Fruit fly (Drosophila melanogaster) whole organism, embryonic: Measurements from ENCODE around the gene Setx.

ENCODE experiments used
- Abd-B ChIP-seq: fragments of 200-800 bp; sonication (Bioruptor generic); optimal IDR thresholded peaks from 2 replicates; lab custom pipeline; 2018; ENCODE audit warnings: missing biosample characterization, mild to moderate bottlenecking, missing genetic modification characterization, moderate library complexity
- CG11247 ChIP-seq: fragments of 200-800 bp; sonication (Bioruptor generic); IDR thresholded peaks from 2 replicates; pipeline ENCODE4 v1.3.6; 2022; ENCODE audit warnings: missing biosample characterization, missing genetic modification characterization
- CG11398 ChIP-seq: fragments of 200-800 bp; sonication (Bioruptor generic); optimal IDR thresholded peaks from 2 replicates; lab custom pipeline; 2016; ENCODE audit warnings: missing biosample characterization, missing genetic modification characterization
- CG14710 ChIP-seq: fragments of 200-800 bp; sonication (Bioruptor generic); optimal IDR thresholded peaks from 3 replicates; lab custom pipeline; 2019; ENCODE audit warnings: missing biosample characterization, mild to moderate bottlenecking, missing genetic modification characterization, moderate library complexity
- CG14860 ChIP-seq: fragments of 200-800 bp; sonication (Bioruptor generic); IDR thresholded peaks from 3 replicates; pipeline ENCODE4 v1.3.6; 2022; ENCODE audit warnings: missing biosample characterization, missing genetic modification characterization; ENCODE audit not compliant: partially characterized antibody
- CG1647 ChIP-seq: fragments of 200-800 bp; sonication (Bioruptor generic); optimal IDR thresholded peaks from 3 replicates; lab custom pipeline; 2016; ENCODE audit warnings: missing biosample characterization, missing genetic modification characterization
- CG16813 ChIP-seq: fragments of 200-800 bp; sonication (Bioruptor generic); IDR thresholded peaks from 3 replicates; pipeline ENCODE4 v1.3.6; 2022; ENCODE audit warnings: missing biosample characterization, missing genetic modification characterization; ENCODE audit not compliant: partially characterized antibody
- CG17912 ChIP-seq: fragments of 200-800 bp; sonication (Bioruptor generic); optimal IDR thresholded peaks from 2 replicates; lab custom pipeline; 2018; ENCODE audit warnings: missing biosample characterization, mild to moderate bottlenecking, missing genetic modification characterization
- CG2678 ChIP-seq: fragments of 200-800 bp; sonication (Bioruptor generic); optimal IDR thresholded peaks from 3 replicates; lab custom pipeline; 2019; ENCODE audit warnings: missing biosample characterization, mild to moderate bottlenecking, missing genetic modification characterization, moderate library complexity
- CG4424 ChIP-seq: fragments of 200-800 bp; sonication (Bioruptor generic); optimal IDR thresholded peaks from 3 replicates; lab custom pipeline; 2016; ENCODE audit warnings: missing biosample characterization, missing genetic modification characterization
- CG7963 ChIP-seq: fragments of 200-800 bp; sonication (Bioruptor generic); IDR thresholded peaks from 3 replicates; pipeline ENCODE4 v1.3.6; 2022; ENCODE audit warnings: missing biosample characterization, missing genetic modification characterization; ENCODE audit not compliant: partially characterized antibody
- CG8765 ChIP-seq: fragments of 200-800 bp; sonication (Bioruptor generic); IDR thresholded peaks from 2 replicates; pipeline ENCODE4 v1.3.6; 2022; ENCODE audit warnings: missing biosample characterization, missing genetic modification characterization
- CG9797 ChIP-seq: fragments of 200-800 bp; sonication (Bioruptor generic); optimal IDR thresholded peaks from 3 replicates; lab custom pipeline; 2018; ENCODE audit warnings: missing biosample characterization, mild to moderate bottlenecking, missing genetic modification characterization
- D19A ChIP-seq: fragments of 200-800 bp; optimal IDR thresholded peaks from 3 replicates; lab custom pipeline; 2019; ENCODE audit warnings: missing biosample characterization, mild to moderate bottlenecking, missing genetic modification characterization, moderate library complexity
- Doc3 ChIP-seq: fragments of 200-800 bp; sonication (Bioruptor generic); IDR thresholded peaks from 3 replicates; pipeline ENCODE4 v1.3.6; 2022; ENCODE audit warnings: missing biosample characterization, missing genetic modification characterization; ENCODE audit not compliant: partially characterized antibody
- E2f2 ChIP-seq: fragments of 200-800 bp; sonication (Bioruptor generic); IDR thresholded peaks from 2 replicates; pipeline ENCODE4 v1.3.6; 2022; ENCODE audit warnings: missing biosample characterization, missing genetic modification characterization
- H15 ChIP-seq: fragments of 200-800 bp; sonication (Bioruptor generic); IDR thresholded peaks from 3 replicates; pipeline ENCODE4 v1.3.6; 2022; ENCODE audit warnings: missing biosample characterization, missing genetic modification characterization
- Hr51 ChIP-seq, 2 experiments: fragments of 200-800 bp; sonication (Bioruptor generic); optimal IDR thresholded peaks; 2 replicates in 1 of 2; 3 replicates in 1 of 2; lab custom pipeline; 2016 to 2018; ENCODE audit warnings: missing biosample characterization in 2 of 2, missing genetic modification characterization in 2 of 2, mild to moderate bottlenecking in 1 of 2, moderate library complexity in 1 of 2
- Hr78 ChIP-seq, 2 experiments: fragments of 200-800 bp in 1 of 2; fragments of >200 bp in 1 of 2; sonication (Bioruptor generic) in 1 of 2; optimal IDR thresholded peaks; 2 replicates each; lab custom pipeline; 2017 to 2019; ENCODE audit warnings: missing biosample characterization in 2 of 2, missing genetic modification characterization in 2 of 2, mild to moderate bottlenecking in 1 of 2, moderate library complexity in 1 of 2
- Kr ChIP-seq: fragments of 200-800 bp; sonication (Bioruptor generic); optimal IDR thresholded peaks from 2 replicates; lab custom pipeline; 2017; ENCODE audit warnings: missing biosample characterization, mild to moderate bottlenecking, missing genetic modification characterization
- Med ChIP-seq: fragments of 200-800 bp; sonication (Bioruptor generic); peaks from one replicate; lab custom pipeline; 2016; ENCODE audit warnings: missing biosample characterization, missing genetic modification characterization, mild to moderate bottlenecking, inconsistent platforms, moderate library complexity
- PHDP ChIP-seq: fragments of 200-800 bp; sonication (Bioruptor generic); optimal IDR thresholded peaks from 3 replicates; lab custom pipeline; 2018; ENCODE audit warnings: missing biosample characterization, mild to moderate bottlenecking, missing genetic modification characterization, moderate library complexity
- Ptx1 ChIP-seq: fragments of 200-800 bp; sonication (Bioruptor generic); IDR thresholded peaks from 2 replicates; pipeline ENCODE4 v1.3.6; 2022; ENCODE audit warnings: missing biosample characterization, missing genetic modification characterization
- ash1 ChIP-seq: fragments of 200-800 bp; sonication (Bioruptor generic); optimal IDR thresholded peaks from 2 replicates; lab custom pipeline; 2018; ENCODE audit warnings: missing biosample characterization, mild to moderate bottlenecking, missing genetic modification characterization
- ato ChIP-seq: fragments of 200-800 bp; sonication (Bioruptor generic); IDR thresholded peaks from 2 replicates; pipeline ENCODE4 v1.3.6; 2022; ENCODE audit warnings: missing biosample characterization, missing genetic modification characterization; ENCODE audit not compliant: partially characterized antibody
- cg ChIP-seq: fragments of 200-800 bp; sonication (Bioruptor generic); optimal IDR thresholded peaks from 3 replicates; lab custom pipeline; 2019; ENCODE audit warnings: missing biosample characterization, mild to moderate bottlenecking, missing genetic modification characterization, moderate library complexity
- crc ChIP-seq: fragments of 200-800 bp; sonication (Bioruptor generic); optimal IDR thresholded peaks from 2 replicates; lab custom pipeline; 2016; ENCODE audit warnings: missing biosample characterization, missing genetic modification characterization
- danr ChIP-seq: fragments of 200-800 bp; sonication (Bioruptor generic); IDR thresholded peaks from 2 replicates; pipeline ENCODE4 v1.3.6; 2022; ENCODE audit warnings: missing biosample characterization, missing genetic modification characterization
- disco-r ChIP-seq: fragments of 200-800 bp; sonication (Bioruptor generic); optimal IDR thresholded peaks from 2 replicates; lab custom pipeline; 2016; ENCODE audit warnings: missing biosample characterization, missing genetic modification characterization
- ems ChIP-seq: fragments of 200-800 bp; sonication (Bioruptor generic); optimal IDR thresholded peaks from 3 replicates; lab custom pipeline; 2016; ENCODE audit warnings: missing biosample characterization, missing genetic modification characterization
- ewg ChIP-seq: fragments of 200-800 bp; sonication (Bioruptor generic); optimal IDR thresholded peaks from 3 replicates; lab custom pipeline; 2017; ENCODE audit warnings: mild to moderate bottlenecking, missing biosample characterization, missing genetic modification reagents, missing genetic modification characterization
- fd102C ChIP-seq: fragments of 200-800 bp; sonication (Bioruptor generic); optimal IDR thresholded peaks from 2 replicates; lab custom pipeline; 2018; ENCODE audit warnings: missing biosample characterization, mild to moderate bottlenecking, missing genetic modification characterization, moderate library complexity
- ftz-f1 ChIP-seq: fragments of 200-800 bp; sonication (Bioruptor generic); optimal IDR thresholded peaks from 2 replicates; lab custom pipeline; 2016; ENCODE audit warnings: missing biosample characterization, missing genetic modification characterization
- hb ChIP-seq: fragments of 200-800 bp; sonication (Bioruptor generic); IDR thresholded peaks from 3 replicates; pipeline ENCODE4 v1.3.6; 2022; ENCODE audit warnings: missing biosample characterization, missing genetic modification characterization; ENCODE audit not compliant: partially characterized antibody
- hbn ChIP-seq: fragments of 200-800 bp; sonication (Bioruptor generic); IDR thresholded peaks from 2 replicates; pipeline ENCODE4 v1.3.6; 2022; ENCODE audit warnings: missing biosample characterization, missing genetic modification characterization; ENCODE audit not compliant: partially characterized antibody
- kah ChIP-seq: fragments of 200-800 bp; sonication (Bioruptor generic); optimal IDR thresholded peaks from 2 replicates; lab custom pipeline; 2018; ENCODE audit warnings: missing biosample characterization, mild to moderate bottlenecking, missing genetic modification characterization
- kay ChIP-seq: fragments of 200-800 bp; sonication (Bioruptor generic); optimal IDR thresholded peaks from 2 replicates; lab custom pipeline; 2016; ENCODE audit warnings: missing biosample characterization, missing genetic modification characterization
- mam ChIP-seq: fragments of 200-800 bp; sonication (Bioruptor generic); optimal IDR thresholded peaks from 3 replicates; lab custom pipeline; 2016; ENCODE audit warnings: missing biosample characterization, missing genetic modification characterization
- otp ChIP-seq: fragments of 200-800 bp; sonication (Bioruptor generic); IDR thresholded peaks from 3 replicates; pipeline ENCODE4, ENCODE4 v1.3.6; 2022; ENCODE audit warnings: missing biosample characterization, missing genetic modification characterization
- p53 ChIP-seq: fragments of 200-800 bp; sonication (Bioruptor generic); optimal IDR thresholded peaks from 2 replicates; lab custom pipeline; 2016; ENCODE audit warnings: missing biosample characterization, missing genetic modification characterization
- pho ChIP-seq: fragments of 200-800 bp; sonication (Bioruptor generic); optimal IDR thresholded peaks from 2 replicates; lab custom pipeline; 2016; ENCODE audit warnings: missing biosample characterization, missing genetic modification characterization
- ranshi ChIP-seq: fragments of 200-800 bp; sonication (Bioruptor generic); IDR thresholded peaks from 2 replicates; pipeline ENCODE4 v1.3.6; 2022; ENCODE audit warnings: missing biosample characterization, missing genetic modification characterization
- repo ChIP-seq: fragments of 200-800 bp; sonication (Bioruptor generic); optimal IDR thresholded peaks from 2 replicates; lab custom pipeline; 2016; ENCODE audit warnings: missing biosample characterization, missing genetic modification characterization
- ro ChIP-seq: fragments of 200-800 bp; sonication (Bioruptor generic); IDR thresholded peaks from 2 replicates; pipeline ENCODE4 v1.3.6; 2022; ENCODE audit warnings: missing biosample characterization, missing genetic modification characterization
- schlank ChIP-seq: fragments of 200-800 bp; sonication (Bioruptor generic); optimal IDR thresholded peaks from 2 replicates; lab custom pipeline; 2018; ENCODE audit warnings: missing biosample characterization, mild to moderate bottlenecking, missing genetic modification characterization
- slbo ChIP-seq: fragments of 200-800 bp; sonication (Bioruptor generic); IDR thresholded peaks from 2 replicates; pipeline ENCODE4 v1.3.6; 2022; ENCODE audit warnings: missing biosample characterization, missing genetic modification characterization
- trem ChIP-seq: fragments of 200-800 bp; optimal IDR thresholded peaks from 3 replicates; lab custom pipeline; 2019; ENCODE audit warnings: missing biosample characterization, mild to moderate bottlenecking, missing genetic modification characterization, moderate library complexity
- trh ChIP-seq: fragments of 200-800 bp; sonication (Bioruptor generic); optimal IDR thresholded peaks from 2 replicates; lab custom pipeline; 2016; ENCODE audit warnings: missing biosample characterization, missing genetic modification characterization

The Setx gene

DNA sequence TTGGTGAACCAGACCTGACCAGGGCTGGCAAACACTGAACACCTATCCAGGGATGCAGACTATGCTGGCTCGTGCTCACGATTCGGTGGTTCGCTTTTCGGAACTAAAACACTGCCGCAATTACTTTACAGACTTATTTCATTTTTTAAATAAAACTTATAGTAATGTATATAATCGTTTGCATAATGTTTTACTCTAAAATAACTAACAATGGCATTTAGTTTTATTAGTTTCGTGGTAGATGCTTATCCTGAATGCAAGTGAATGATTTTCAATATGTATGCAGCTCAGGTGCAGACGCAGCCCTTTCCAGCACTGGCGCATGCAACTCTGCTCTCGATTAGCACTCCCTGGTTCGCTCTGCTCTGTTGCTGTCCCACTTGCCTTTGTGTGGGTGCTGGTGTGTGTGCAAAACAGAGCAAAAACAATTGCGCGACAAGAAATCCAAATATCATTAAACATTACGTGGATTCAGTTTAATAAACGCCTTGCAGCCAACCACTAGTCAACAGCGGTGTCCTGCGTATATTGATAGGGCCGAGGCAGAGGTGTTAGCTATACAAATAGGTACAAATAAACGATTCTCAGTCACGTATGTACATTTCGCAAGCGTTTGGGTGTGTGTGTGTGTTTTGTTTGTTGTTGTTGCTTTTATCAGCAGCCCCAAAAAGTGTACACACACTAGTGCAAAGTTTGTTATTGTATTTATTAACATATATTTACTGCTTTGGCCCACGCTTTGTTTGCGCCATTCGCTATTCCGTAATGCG is 49.5 kb upstream of the Setx start, which contains the start of the genes ERR and Atg18a (continued):
- TF ChIP-seq ewg (no peak), ftz-f1 (peak; percentile 46), slbo (GFP tag; lab: Robert Waterston, UW) (peak; percentile 96), repo (GFP tag; lab: Kevin White, UChicago) (peak; percentile 20), CG4424 (GFP tag; lab: Kevin White, UChicago) (peak; percentile 79), E2f2 (GFP tag; lab: Robert Waterston, UW) (peak; percentile 65), trh (GFP tag; lab: Kevin White, UChicago) (peak; percentile 24), Med (GFP tag; lab: Kevin White, UChicago) (peak; percentile 97), H15 (peak; percentile 88), CG9797 (GFP tag; lab: Kevin White, UChicago) (peak; percentile 50), CG14860 (peak; percentile 36; the same call in 1 of the 3 replicates), ranshi (GFP tag; lab: Robert Waterston, UW) (peak; percentile 88), Ptx1 (GFP tag; lab: Robert Waterston, UW) (peak; percentile 92), Doc3 (peak; percentile 51; the same call in 1 of the 3 replicates), kay (GFP tag; lab: Kevin White, UChicago) (peak; percentile 40), disco-r (no peak), trem (tag; lab: Kevin White, UChicago) (peak; percentile 83), fd102C (GFP tag; lab: Kevin White, UChicago) (no peak), CG2678 (peak; percentile 84), ro (GFP tag; lab: Robert Waterston, UW) (peak; percentile 62; the same call in 1 of the 2 replicates), Hr78 (GFP tag; optimal IDR thresholded peaks at IDR 0.05; lab: Kevin White, UChicago) (no peak), hb (GFP tag; lab: Robert Waterston, UW) (0 out of 3 replicates have a peak, but pooled peaks have one; percentile 45), Abd-B (peak; percentile 92), cg (peak; percentile 98), ems (GFP tag; lab: Kevin White, UChicago) (peak; percentile 76), D19A (tag; lab: Kevin White, UChicago) (no peak), otp (0 out of 3 replicates have a peak, but pooled peaks have one; percentile 50), pho (GFP tag; lab: Kevin White, UChicago) (peak; percentile 86), ash1 (GFP tag; lab: Kevin White, UChicago) (no peak), ato (no peak), schlank (no peak), CG17912 (GFP tag; lab: Kevin White, UChicago) (peak; percentile 40), Hr51 (GFP tag; optimal IDR thresholded peaks at IDR 0.05; lab: Kevin White, UChicago) (peak; percentile 72 to 79), Kr (GFP tag; lab: Kevin White, UChicago) (no peak), CG1647 (GFP tag; lab: Kevin White, UChicago) (peak; percentile 61), PHDP (tag; lab: Kevin White, UChicago) (peak; percentile 75), p53 (GFP tag; lab: Kevin White, UChicago) (peak; percentile 8), CG11247 (GFP tag; lab: Robert Waterston, UW) (peak; percentile 80), CG16813 (peak; percentile 71), danr (GFP tag; lab: Robert Waterston, UW) (peak; percentile 79; the same call in 1 of the 2 replicates), CG11398 (GFP tag; lab: Kevin White, UChicago) (peak; percentile 8), CG8765 (GFP tag; lab: Robert Waterston, UW) (peak; percentile 69), CG7963 (GFP tag; lab: Robert Waterston, UW) (peak; percentile 34; the same call in 1 of the 3 replicates), kah (peak; percentile 3), CG14710 (tag; lab: Kevin White, UChicago) (peak; percentile 90), mam (GFP tag; lab: Kevin White, UChicago) (peak; percentile 94), hbn (peak; percentile 50; the same call in 1 of the 2 replicates), crc (GFP tag; lab: Kevin White, UChicago) (peak; percentile 36)
